Worm (Caenorhabditis elegans) whole organism, L4 larva: ENCODE data around the gene fbxb-55.

Source experiments
- F10B5.3 ChIP-seq: sonication (generic microtip); optimal IDR thresholded peaks from 2 replicates; lab custom pipeline; 2016; ENCODE audit warnings: mild to moderate bottlenecking, missing genetic modification characterization, missing compliant biosample characterization
- F44E2.7 ChIP-seq: fragments of 200-800 bp; sonication (Bioruptor generic); IDR thresholded peaks from 2 replicates; pipeline ENCODE4 v2.1.2; 2022; ENCODE audit warnings: missing genetic modification characterization, missing compliant biosample characterization
- T26A8.4 ChIP-seq: fragments of 200-800 bp; sonication (Bioruptor generic); IDR thresholded peaks from 2 replicates; pipeline ENCODE4 v1.3.6; 2022; ENCODE audit warnings: missing genetic modification characterization, missing compliant biosample characterization
- Y105C5A.15 ChIP-seq: fragments of 200-800 bp; sonication (Bioruptor generic); IDR thresholded peaks from 2 replicates; pipeline ENCODE4 v1.3.6; 2022; ENCODE audit warnings: missing genetic modification characterization, missing compliant biosample characterization
- ZK546.5 ChIP-seq, 2 experiments: sonication (generic microtip); optimal IDR thresholded peaks; 2 replicates each; lab custom pipeline; 2017; ENCODE audit warnings: missing biosample characterization in 2 of 2, missing genetic modification characterization in 2 of 2
- arid-1 ChIP-seq: fragments of 200-800 bp; sonication (Bioruptor generic); conservative IDR thresholded peaks from 2 replicates; pipeline ENCODE4 v1.3.6; 2022; ENCODE audit warnings: missing genetic modification reagents, missing genetic modification characterization, missing compliant biosample characterization
- ctbp-1 ChIP-seq: fragments of 200-800 bp; sonication (Bioruptor generic); IDR thresholded peaks from 2 replicates; pipeline ENCODE4 v1.3.6; 2022; ENCODE audit warnings: missing genetic modification reagents, missing genetic modification characterization, missing compliant biosample characterization
- daf-12 ChIP-seq: fragments of 150-350 bp; optimal IDR thresholded peaks from 2 replicates; lab custom pipeline; 2014; ENCODE audit warnings: missing biosample characterization, missing genetic modification reagents, missing genetic modification characterization
- daf-16 ChIP-seq, 3 experiments: sonication (generic microtip); optimal IDR thresholded peaks; 2 replicates each; lab custom pipeline; 2016 to 2017; ENCODE audit warnings: missing genetic modification characterization in 3 of 3, missing genetic modification reagents in 3 of 3, mild to moderate bottlenecking in 2 of 3, missing compliant biosample characterization in 2 of 3, missing biosample characterization in 1 of 3, moderate library complexity in 1 of 3
- dmd-6 ChIP-seq: fragments of 200-800 bp; sonication (Bioruptor generic); IDR thresholded peaks from 2 replicates; pipeline ENCODE4 v1.3.6; 2022; ENCODE audit warnings: missing genetic modification reagents, missing genetic modification characterization, missing compliant biosample characterization
- dmd-9 ChIP-seq: fragments of 200-800 bp; sonication (Bioruptor generic); IDR thresholded peaks from 2 replicates; pipeline ENCODE4 v1.3.6; 2022; ENCODE audit warnings: missing genetic modification reagents, missing genetic modification characterization, missing compliant biosample characterization
- dpl-1 ChIP-seq: fragments of 150-350 bp; optimal IDR thresholded peaks from 2 replicates; lab custom pipeline; 2014; ENCODE audit warnings: missing biosample characterization, missing genetic modification reagents, missing genetic modification characterization
- dve-1 ChIP-seq: sonication (generic microtip); optimal IDR thresholded peaks from 2 replicates; lab custom pipeline; 2017; ENCODE audit warnings: antibody characterized with exemption, mild to moderate bottlenecking, missing genetic modification characterization, missing compliant biosample characterization; ENCODE audit not compliant: insufficient read depth
- gei-8 ChIP-seq: fragments of 200-800 bp; sonication (Bioruptor generic); optimal IDR thresholded peaks from 2 replicates; lab custom pipeline; 2018; ENCODE audit warnings: mild to moderate bottlenecking, missing genetic modification characterization, missing compliant biosample characterization
- hif-1 ChIP-seq, 2 experiments: sonication (generic microtip); optimal IDR thresholded peaks; 2 replicates each; lab custom pipeline; 2016 to 2017; ENCODE audit warnings: missing compliant biosample characterization in 2 of 2, missing genetic modification characterization in 2 of 2, missing genetic modification reagents in 2 of 2, missing genotype in 2 of 2, mild to moderate bottlenecking in 1 of 2
- hlh-11 ChIP-seq: fragments of 200-800 bp; sonication (Bioruptor generic); optimal IDR thresholded peaks from 2 replicates; lab custom pipeline; 2018; ENCODE audit warnings: mild to moderate bottlenecking, missing genetic modification characterization, missing compliant biosample characterization
- hlh-30 ChIP-seq: sonication (generic microtip); optimal IDR thresholded peaks from 2 replicates; lab custom pipeline; 2017; ENCODE audit warnings: antibody characterized with exemption, mild to moderate bottlenecking, missing genetic modification characterization, missing compliant biosample characterization; ENCODE audit not compliant: insufficient read depth
- lim-7 ChIP-seq: fragments of 200-800 bp; sonication (Bioruptor generic); IDR thresholded peaks from 2 replicates; pipeline ENCODE4 v1.3.6; 2022; ENCODE audit warnings: missing genetic modification characterization, missing compliant biosample characterization
- lin-39 ChIP-seq: fragments of 150-350 bp; optimal IDR thresholded peaks from 2 replicates; lab custom pipeline; 2014; ENCODE audit warnings: missing biosample characterization, missing genetic modification reagents, missing genetic modification characterization
- lir-3 ChIP-seq: sonication (generic microtip); optimal IDR thresholded peaks from 2 replicates; lab custom pipeline; 2016; ENCODE audit warnings: mild to moderate bottlenecking, missing genetic modification characterization, missing compliant biosample characterization
- lsy-2 ChIP-seq, 2 experiments: fragments of 150-350 bp in 1 of 2; sonication (generic microtip) in 1 of 2; optimal IDR thresholded peaks; 2 replicates each; lab custom pipeline; 2014 to 2017; ENCODE audit warnings: missing biosample characterization in 2 of 2, missing genetic modification characterization in 2 of 2
- mdt-29 ChIP-seq: fragments of 200-800 bp; sonication (Bioruptor generic); IDR thresholded peaks from 2 replicates; pipeline ENCODE4 v1.3.6; 2022; ENCODE audit warnings: missing genetic modification reagents, missing genetic modification characterization, missing compliant biosample characterization
- mep-1 ChIP-seq: fragments of 150-350 bp; sonication (generic microtip); optimal IDR thresholded peaks from 3 replicates; lab custom pipeline; 2014; ENCODE audit warnings: missing biosample characterization, missing genetic modification characterization
- nhr-102 ChIP-seq: sonication (generic microtip); optimal IDR thresholded peaks from 2 replicates; lab custom pipeline; 2016; ENCODE audit warnings: mild to moderate bottlenecking, missing genetic modification characterization, moderate library complexity, missing compliant biosample characterization
- nhr-11 ChIP-seq: fragments of 150-350 bp; optimal IDR thresholded peaks from 2 replicates; lab custom pipeline; 2014; ENCODE audit warnings: missing biosample characterization, missing genetic modification characterization
- nhr-28 ChIP-seq: fragments of 150-350 bp; optimal IDR thresholded peaks from 2 replicates; lab custom pipeline; 2014; ENCODE audit warnings: missing biosample characterization, missing genetic modification characterization
- nhr-41 ChIP-seq: fragments of 200-800 bp; sonication (Bioruptor generic); IDR thresholded peaks from 2 replicates; pipeline ENCODE4 v1.3.6; 2022; ENCODE audit warnings: missing genetic modification reagents, missing genetic modification characterization, missing compliant biosample characterization
- nhr-48 ChIP-seq: sonication (generic microtip); optimal IDR thresholded peaks from 2 replicates; lab custom pipeline; 2016; ENCODE audit warnings: mild to moderate bottlenecking, missing genetic modification characterization, missing compliant biosample characterization
- nhr-77 ChIP-seq: fragments of 150-350 bp; optimal IDR thresholded peaks from 2 replicates; lab custom pipeline; 2014; ENCODE audit warnings: missing biosample characterization, missing genetic modification characterization
- pha-4 ChIP-seq, 2 experiments: fragments of 150-350 bp in 1 of 2; fragments of 200-800 bp in 1 of 2; sonication (Bioruptor generic) in 1 of 2; IDR thresholded peaks in 1 of 2; optimal IDR thresholded peaks in 1 of 2; 2 replicates each; pipeline versions ENCODE4 v1.3.6 to Lab custom; 2014 to 2022; ENCODE audit warnings: missing genetic modification characterization in 2 of 2, missing genetic modification reagents in 2 of 2, missing biosample characterization in 1 of 2, missing compliant biosample characterization in 1 of 2
- rbr-2 ChIP-seq: sonication (generic microtip); optimal IDR thresholded peaks from 2 replicates; lab custom pipeline; 2016; ENCODE audit warnings: missing genotype, missing genetic modification characterization, missing compliant biosample characterization
- spr-3 ChIP-seq: fragments of 200-800 bp; sonication (Bioruptor generic); optimal IDR thresholded peaks from 2 replicates; lab custom pipeline; 2018; ENCODE audit warnings: mild to moderate bottlenecking, missing genetic modification characterization, missing compliant biosample characterization
- tag-97 ChIP-seq: fragments of 200-800 bp; sonication (Bioruptor generic); IDR thresholded peaks from 2 replicates; pipeline ENCODE4 v1.3.6; 2022; ENCODE audit warnings: missing genetic modification characterization, missing compliant biosample characterization
- zag-1 ChIP-seq: fragments of 150-350 bp; optimal IDR thresholded peaks from 2 replicates; lab custom pipeline; 2014; ENCODE audit warnings: missing biosample characterization, missing genetic modification characterization
- zfp-2 ChIP-seq: sonication (generic microtip); optimal IDR thresholded peaks from 2 replicates; lab custom pipeline; 2016; ENCODE audit warnings: mild to moderate bottlenecking, missing genetic modification characterization, missing compliant biosample characterization
- ztf-7 ChIP-seq: fragments of 150-350 bp; optimal IDR thresholded peaks from 2 replicates; lab custom pipeline; 2014; ENCODE audit warnings: missing biosample characterization, missing genetic modification characterization

fbxb-55 gene

DNA sequence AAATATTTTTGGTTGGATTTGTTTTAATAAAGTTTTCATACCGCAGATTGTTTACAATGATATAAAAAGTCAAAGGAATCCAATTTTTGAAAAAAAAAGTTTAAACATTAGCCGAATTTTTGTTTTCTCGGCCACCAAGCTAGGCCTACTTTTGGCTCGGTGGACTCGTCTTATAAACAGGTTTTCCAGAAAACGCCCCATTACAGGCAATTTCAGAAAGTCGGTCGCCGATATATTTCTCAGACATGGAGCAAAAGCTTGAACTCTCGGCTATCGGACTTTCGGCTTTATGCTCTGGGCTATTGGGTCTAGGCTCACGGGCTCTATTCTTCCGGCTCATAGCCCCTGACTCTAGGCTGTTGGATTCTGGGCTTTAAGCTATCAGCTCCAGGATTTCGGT is 14.5 kb downstream of the fbxb-55 start (continued):
- peak; percentile 42 for TF ChIP-seq nhr-102
- TF ChIP-seq pha-4 (GFP tag; IDR thresholded peaks at IDR 0.05; lab: Robert Waterston, UW), result no peak
- no peak for TF ChIP-seq pha-4 (tag; optimal IDR thresholded peaks at IDR 0.05; lab: Kevin White, UChicago)
- TF ChIP-seq F10B5.3 (tag; lab: Kevin White, UChicago), result no peak
- no peak for TF ChIP-seq mdt-29 (GFP tag; lab: Robert Waterston, UW)
- TF ChIP-seq dve-1 (tag; lab: Kevin White, UChicago), result no peak
- no peak for TF ChIP-seq lir-3 (tag; lab: Kevin White, UChicago)
- TF ChIP-seq nhr-77 (tag; lab: Kevin White, UChicago), result no peak
- TF ChIP-seq, all 104 proteins: peak for 3

DNA sequence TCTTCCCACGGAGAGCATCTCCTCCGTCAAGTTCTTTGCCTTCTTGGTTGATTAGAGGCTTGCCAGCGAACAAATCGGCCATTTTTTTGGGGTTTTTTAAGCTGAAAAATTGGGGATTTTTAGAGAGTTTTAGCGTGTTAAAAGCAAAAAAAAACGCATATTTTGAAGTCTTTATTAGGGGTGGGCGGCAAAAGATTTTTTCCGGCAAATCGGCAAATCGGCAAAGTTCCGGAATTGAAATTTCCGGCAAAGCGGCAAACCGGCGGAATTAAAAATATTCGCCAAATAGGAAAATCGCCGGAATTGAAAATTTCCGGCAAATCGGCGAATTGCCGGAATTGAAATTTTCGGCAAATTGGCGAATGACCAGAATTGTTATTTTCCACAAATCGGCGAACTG is 15.5 kb downstream of the fbxb-55 start, which contains the start of gene C35B1.5:
Gene C35B1.5, minus strand, starts transcription at position 101 of the 400 bp plus-strand sequence.
- TF ChIP-seq zag-1 (tag; lab: Kevin White, UChicago), result no peak

DNA sequence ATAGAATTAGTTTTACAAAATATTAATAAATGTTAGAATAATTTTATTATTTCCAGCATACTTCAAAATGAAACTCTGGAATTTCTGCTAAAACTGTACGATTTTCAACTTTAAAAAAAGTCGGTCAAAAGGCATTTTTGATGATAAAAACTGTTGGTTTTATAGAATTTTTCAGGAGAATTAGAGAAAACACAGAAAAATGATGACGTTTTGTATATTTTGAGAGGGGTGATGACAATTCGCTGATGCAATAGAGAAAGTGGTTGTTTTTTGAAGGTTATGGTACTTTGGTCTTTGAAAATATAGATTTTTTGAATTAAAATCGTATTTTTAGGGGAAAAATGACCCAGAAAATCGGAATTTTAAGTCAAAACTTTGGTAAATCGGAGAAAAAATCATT is 16.4 kb downstream of the fbxb-55 start:
- no peak for TF ChIP-seq nhr-48 (tag; lab: Kevin White, UChicago)
- no peak for TF ChIP-seq arid-1 (GFP tag; lab: Robert Waterston, UW)
- TF ChIP-seq lin-39, result no peak
- TF ChIP-seq nhr-77 (tag; lab: Kevin White, UChicago), result peak; percentile 23
- TF ChIP-seq hlh-11 (tag; lab: Kevin White, UChicago), result peak; percentile 23
- TF ChIP-seq ctbp-1 (GFP tag; lab: Robert Waterston, UW), result no peak
- no peak for TF ChIP-seq rbr-2
- peak; percentile 7 for TF ChIP-seq mep-1
- TF ChIP-seq nhr-28, result peak; percentile 35
- TF ChIP-seq nhr-11, result no peak
- TF ChIP-seq ZK546.5 (tag; optimal IDR thresholded peaks at IDR 0.05; lab: Kevin White, UChicago), result no peak
- peak; percentile 52 for TF ChIP-seq dve-1 (tag; lab: Kevin White, UChicago)
- no peak for TF ChIP-seq dpl-1 (GFP tag; lab: Kevin White, UChicago)
- no peak for TF ChIP-seq spr-3
- no peak for TF ChIP-seq daf-16 (GFP tag; optimal IDR thresholded peaks at IDR 0.05; lab: Kevin White, UChicago)
- TF ChIP-seq daf-16 (tag; optimal IDR thresholded peaks at IDR 0.05; lab: Kevin White, UChicago), result peak; percentile 83
- TF ChIP-seq gei-8 (GFP tag; lab: Kevin White, UChicago), result no peak
- TF ChIP-seq dmd-6 (GFP tag; lab: Robert Waterston, UW), result peak; percentile 29; the same call in 1 of the 2 replicates
- TF ChIP-seq hif-1 (tag; optimal IDR thresholded peaks at IDR 0.05; lab: Kevin White, UChicago), result no peak
- no peak for TF ChIP-seq T26A8.4
- TF ChIP-seq lim-7 (GFP tag; lab: Robert Waterston, UW), result no peak
- no peak for TF ChIP-seq nhr-41 (GFP tag; lab: Robert Waterston, UW)
- no peak for TF ChIP-seq dmd-9 (GFP tag; lab: Robert Waterston, UW)
- no peak for TF ChIP-seq zfp-2 (tag; lab: Kevin White, UChicago)
- TF ChIP-seq hlh-30, result peak; percentile 47
- TF ChIP-seq ztf-7, result no peak
- TF ChIP-seq daf-12, result no peak
- no peak for TF ChIP-seq F44E2.7 (GFP tag; lab: Robert Waterston, UW)
- TF ChIP-seq lsy-2 (tag; optimal IDR thresholded peaks at IDR 0.05; lab: Kevin White, UChicago), result peak in 1 of 2 experiments; percentile 17
- no peak for TF ChIP-seq zag-1 (tag; lab: Kevin White, UChicago)
- TF ChIP-seq tag-97 (GFP tag; lab: Robert Waterston, UW), result no peak
- no peak for TF ChIP-seq Y105C5A.15 (GFP tag; lab: Robert Waterston, UW)
